Fruit fly (Drosophila melanogaster) S2 (cell line): ENCODE data around the gene Rab9.

Experiments used
- CG8478 ChIP-seq: fragments of >200 bp; optimal IDR thresholded peaks from 2 replicates; lab custom pipeline; 2018
- CTCF ChIP-seq, 2 experiments: fragments of >200 bp; optimal IDR thresholded peaks; 2 replicates each; lab custom pipeline; 2018

- TF ChIP-seq CG8478 (lab: Kevin White, UChicago), result no peak
- TF ChIP-seq CTCF (optimal IDR thresholded peaks at IDR 0.05; lab: Kevin White, UChicago), result no peak
Observed at dm6 chr2L:19455723-19456122, 23.3 kb downstream of the Rab9 start.
